Fruit fly (Drosophila melanogaster) whole organism, embryonic: Measurements from ENCODE around the gene mtTFB2.
A peak's percentile ranks its signal among the peaks of the same experiment; 100 is the strongest.

Experiments used
- ATbp ChIP-seq: fragments of 200-800 bp; sonication (Bioruptor generic); optimal IDR thresholded peaks from 2 replicates; lab custom pipeline; 2017; ENCODE audit warnings: missing biosample characterization, mild to moderate bottlenecking, missing genetic modification characterization, missing genetic modification reagents
- Abd-B ChIP-seq: fragments of 200-800 bp; sonication (Bioruptor generic); optimal IDR thresholded peaks from 2 replicates; lab custom pipeline; 2018; ENCODE audit warnings: missing biosample characterization, mild to moderate bottlenecking, missing genetic modification characterization, moderate library complexity
- Bteb2 ChIP-seq: fragments of 200-800 bp; sonication (Bioruptor generic); optimal IDR thresholded peaks from 2 replicates; lab custom pipeline; 2016; ENCODE audit warnings: missing biosample characterization, missing genetic modification characterization
- CG10147 ChIP-seq: fragments of 200-800 bp; sonication (Bioruptor generic); optimal IDR thresholded peaks from 2 replicates; lab custom pipeline; 2019; ENCODE audit warnings: missing biosample characterization, mild to moderate bottlenecking, missing genetic modification characterization, moderate library complexity
- CG10462 ChIP-seq: fragments of 200-800 bp; sonication (Bioruptor generic); optimal IDR thresholded peaks from 2 replicates; lab custom pipeline; 2016; ENCODE audit warnings: missing biosample characterization, missing genetic modification characterization
- CG10565 ChIP-seq: fragments of 200-800 bp; sonication (Bioruptor generic); optimal IDR thresholded peaks from 3 replicates; lab custom pipeline; 2016; ENCODE audit warnings: missing biosample characterization, mild to moderate bottlenecking, missing genetic modification characterization
- CG11085 ChIP-seq: fragments of 200-800 bp; sonication (Bioruptor generic); IDR thresholded peaks from 2 replicates; pipeline ENCODE4 v1.3.6; 2022; ENCODE audit warnings: missing biosample characterization, missing genetic modification characterization
- CG11398 ChIP-seq: fragments of 200-800 bp; sonication (Bioruptor generic); optimal IDR thresholded peaks from 2 replicates; lab custom pipeline; 2016; ENCODE audit warnings: missing biosample characterization, missing genetic modification characterization
- CG11456 ChIP-seq: fragments of 200-800 bp; sonication (Bioruptor generic); IDR thresholded peaks from 3 replicates; pipeline ENCODE4 v1.3.6; 2022; ENCODE audit warnings: missing biosample characterization, missing genetic modification characterization
- CG12659 ChIP-seq: fragments of 200-800 bp; sonication (Bioruptor generic); optimal IDR thresholded peaks from 3 replicates; lab custom pipeline; 2017; ENCODE audit warnings: mild to moderate bottlenecking, missing biosample characterization, missing genetic modification reagents, missing genetic modification characterization
- CG14014 ChIP-seq: fragments of 200-800 bp; sonication (Bioruptor generic); IDR thresholded peaks from 2 replicates; pipeline ENCODE4 v1.3.6; 2022; ENCODE audit warnings: missing biosample characterization, missing genetic modification characterization
- CG1602 ChIP-seq: fragments of 200-800 bp; sonication (Bioruptor generic); optimal IDR thresholded peaks from 3 replicates; lab custom pipeline; 2016; ENCODE audit warnings: missing biosample characterization, missing genetic modification characterization
- CG17612 ChIP-seq: fragments of 200-800 bp; sonication (Bioruptor generic); IDR thresholded peaks from 2 replicates; pipeline ENCODE4 v1.3.6; 2022; ENCODE audit warnings: missing biosample characterization, missing genetic modification characterization
- CG17802 ChIP-seq: fragments of 200-800 bp; sonication (Bioruptor generic); optimal IDR thresholded peaks from 2 replicates; lab custom pipeline; 2018; ENCODE audit warnings: missing biosample characterization, mild to moderate bottlenecking, missing genetic modification characterization, moderate library complexity
- CG2116 ChIP-seq: fragments of 200-800 bp; sonication (Bioruptor generic); optimal IDR thresholded peaks from 3 replicates; lab custom pipeline; 2018; ENCODE audit warnings: missing biosample characterization, mild to moderate bottlenecking, missing genetic modification characterization
- CG2120 ChIP-seq: fragments of 200-800 bp; sonication (Bioruptor generic); optimal IDR thresholded peaks from 3 replicates; lab custom pipeline; 2016; ENCODE audit warnings: missing biosample characterization, missing genetic modification characterization
- CG30403 ChIP-seq: fragments of 200-800 bp; sonication (Bioruptor generic); optimal IDR thresholded peaks from 3 replicates; lab custom pipeline; 2016; ENCODE audit warnings: missing biosample characterization, missing genetic modification characterization
- CG3281 ChIP-seq: fragments of 200-800 bp; sonication (Bioruptor generic); optimal IDR thresholded peaks from 3 replicates; lab custom pipeline; 2017; ENCODE audit warnings: missing biosample characterization, mild to moderate bottlenecking, missing genetic modification characterization
- CG4282 ChIP-seq: fragments of 200-800 bp; sonication (Bioruptor generic); optimal IDR thresholded peaks from 2 replicates; lab custom pipeline; 2016; ENCODE audit warnings: missing biosample characterization, missing genetic modification characterization
- CG6654 ChIP-seq: fragments of 200-800 bp; sonication (Bioruptor generic); optimal IDR thresholded peaks from 2 replicates; lab custom pipeline; 2017; ENCODE audit warnings: missing biosample characterization, mild to moderate bottlenecking, missing genetic modification characterization
- CG6683 ChIP-seq: fragments of 200-800 bp; sonication (Bioruptor generic); optimal IDR thresholded peaks from 2 replicates; lab custom pipeline; 2017; ENCODE audit warnings: missing biosample characterization, mild to moderate bottlenecking, missing genetic modification characterization, missing genetic modification reagents
- CG7987 ChIP-seq: fragments of 200-800 bp; sonication (Bioruptor generic); optimal IDR thresholded peaks from 2 replicates; lab custom pipeline; 2018; ENCODE audit warnings: missing biosample characterization, mild to moderate bottlenecking, missing genetic modification characterization, moderate library complexity
- CG8924 ChIP-seq: fragments of 200-800 bp; optimal IDR thresholded peaks from 3 replicates; lab custom pipeline; 2019; ENCODE audit warnings: missing biosample characterization, mild to moderate bottlenecking, missing genetic modification characterization, moderate library complexity
- CG9215 ChIP-seq: fragments of 200-800 bp; sonication (Bioruptor generic); IDR thresholded peaks from 2 replicates; pipeline ENCODE4 v1.3.6; 2022; ENCODE audit warnings: missing biosample characterization, missing genetic modification characterization
- CG9609 ChIP-seq: fragments of 200-800 bp; sonication (Bioruptor generic); optimal IDR thresholded peaks from 3 replicates; lab custom pipeline; 2016; ENCODE audit warnings: missing biosample characterization, missing genetic modification characterization
- CG9817 ChIP-seq: fragments of 200-800 bp; sonication (Bioruptor generic); optimal IDR thresholded peaks from 2 replicates; lab custom pipeline; 2018; ENCODE audit warnings: missing biosample characterization, mild to moderate bottlenecking, missing genetic modification characterization, moderate library complexity
- D19A ChIP-seq: fragments of 200-800 bp; optimal IDR thresholded peaks from 3 replicates; lab custom pipeline; 2019; ENCODE audit warnings: missing biosample characterization, mild to moderate bottlenecking, missing genetic modification characterization, moderate library complexity
- Dip2 ChIP-seq: fragments of 200-800 bp; sonication (Bioruptor generic); IDR thresholded peaks from 2 replicates; pipeline ENCODE4 v1.3.6; 2022; ENCODE audit warnings: missing biosample characterization, missing genetic modification characterization
- Elba2 ChIP-seq: fragments of 200-800 bp; sonication (Bioruptor generic); optimal IDR thresholded peaks from 3 replicates; lab custom pipeline; 2016; ENCODE audit warnings: missing biosample characterization, missing genetic modification characterization
- Ets65A ChIP-seq: fragments of 200-800 bp; sonication (Bioruptor generic); peaks from one replicate; lab custom pipeline; 2016; ENCODE audit warnings: missing biosample characterization, missing genetic modification characterization
- Ets97D ChIP-seq: fragments of 200-800 bp; sonication (Bioruptor generic); optimal IDR thresholded peaks from 3 replicates; lab custom pipeline; 2016; ENCODE audit warnings: missing biosample characterization, missing genetic modification characterization
- Lhr ChIP-seq: fragments of 200-800 bp; sonication (Bioruptor generic); optimal IDR thresholded peaks from 3 replicates; lab custom pipeline; 2017; ENCODE audit warnings: mild to moderate bottlenecking, missing biosample characterization, missing genetic modification reagents, missing genetic modification characterization
- Med ChIP-seq: fragments of 200-800 bp; sonication (Bioruptor generic); peaks from one replicate; lab custom pipeline; 2016; ENCODE audit warnings: missing biosample characterization, missing genetic modification characterization, mild to moderate bottlenecking, inconsistent platforms, moderate library complexity
- Myb ChIP-seq: fragments of 200-800 bp; sonication (Bioruptor generic); optimal IDR thresholded peaks from 2 replicates; lab custom pipeline; 2016; ENCODE audit warnings: missing biosample characterization, missing genetic modification characterization
- Nf-YA ChIP-seq: fragments of 200-800 bp; sonication (Bioruptor generic); IDR thresholded peaks from 2 replicates; pipeline ENCODE4 v1.3.6; 2022; ENCODE audit warnings: missing biosample characterization, missing genetic modification characterization
- Oli ChIP-seq: fragments of 200-800 bp; sonication (Bioruptor generic); optimal IDR thresholded peaks from 2 replicates; lab custom pipeline; 2018; ENCODE audit warnings: missing biosample characterization, mild to moderate bottlenecking, missing genetic modification characterization, moderate library complexity
- Pdp1 ChIP-seq, 2 experiments: fragments of 200-800 bp; sonication (Bioruptor generic); optimal IDR thresholded peaks; 3 replicates each; lab custom pipeline; 2016; ENCODE audit warnings: missing biosample characterization in 2 of 2, missing genetic modification characterization in 2 of 2, mild to moderate bottlenecking in 1 of 2, moderate library complexity in 1 of 2
- Sry-δ ChIP-seq: fragments of 200-800 bp; sonication (Bioruptor generic); optimal IDR thresholded peaks from 2 replicates; lab custom pipeline; 2016; ENCODE audit warnings: missing biosample characterization, missing genetic modification characterization
- YL-1 ChIP-seq: fragments of 200-800 bp; sonication (Bioruptor generic); optimal IDR thresholded peaks from 3 replicates; lab custom pipeline; 2017; ENCODE audit warnings: missing biosample characterization, mild to moderate bottlenecking, missing genetic modification characterization
- ac ChIP-seq: fragments of 200-800 bp; sonication (Bioruptor generic); optimal IDR thresholded peaks from 3 replicates; lab custom pipeline; 2017; ENCODE audit warnings: missing biosample characterization, mild to moderate bottlenecking, missing genetic modification characterization
- dmrt11E ChIP-seq: fragments of 200-800 bp; sonication (Bioruptor generic); optimal IDR thresholded peaks from 3 replicates; lab custom pipeline; 2018; ENCODE audit warnings: missing biosample characterization, mild to moderate bottlenecking, missing genetic modification characterization, moderate library complexity
- dysf ChIP-seq: fragments of 200-800 bp; sonication (Bioruptor generic); IDR thresholded peaks from 3 replicates; pipeline ENCODE4 v1.3.6; 2022; ENCODE audit warnings: missing biosample characterization, missing genetic modification characterization
- ewg ChIP-seq: fragments of 200-800 bp; sonication (Bioruptor generic); optimal IDR thresholded peaks from 3 replicates; lab custom pipeline; 2017; ENCODE audit warnings: mild to moderate bottlenecking, missing biosample characterization, missing genetic modification reagents, missing genetic modification characterization
- gro ChIP-seq: fragments of 200-800 bp; sonication (Bioruptor generic); optimal IDR thresholded peaks from 2 replicates; lab custom pipeline; 2016; ENCODE audit warnings: missing biosample characterization, missing genetic modification characterization
- her ChIP-seq: fragments of 200-800 bp; sonication (Bioruptor generic); optimal IDR thresholded peaks from 2 replicates; lab custom pipeline; 2016; ENCODE audit warnings: missing biosample characterization, missing genetic modification characterization
- ind ChIP-seq: fragments of 200-800 bp; sonication (Bioruptor generic); optimal IDR thresholded peaks from 3 replicates; lab custom pipeline; 2016; ENCODE audit warnings: missing biosample characterization, missing genetic modification characterization
- maf-S ChIP-seq: fragments of 200-800 bp; sonication (Bioruptor generic); optimal IDR thresholded peaks from 2 replicates; lab custom pipeline; 2016; ENCODE audit warnings: missing biosample characterization, missing genetic modification characterization
- nerfin-2 ChIP-seq: fragments of 200-800 bp; sonication (Bioruptor generic); IDR thresholded peaks from 2 replicates; pipeline ENCODE4 v1.3.6; 2022; ENCODE audit warnings: missing biosample characterization, missing genetic modification characterization; ENCODE audit not compliant: partially characterized antibody
- twi ChIP-seq: fragments of 200-800 bp; optimal IDR thresholded peaks from 2 replicates; lab custom pipeline; 2019; ENCODE audit warnings: missing biosample characterization, mild to moderate bottlenecking, missing genetic modification characterization, moderate library complexity
- vnd ChIP-seq: fragments of 200-800 bp; sonication (Bioruptor generic); IDR thresholded peaks from 3 replicates; pipeline ENCODE4 v1.3.6; 2022; ENCODE audit warnings: missing biosample characterization, missing genetic modification characterization; ENCODE audit not compliant: partially characterized antibody

The mtTFB2 gene

DNA sequence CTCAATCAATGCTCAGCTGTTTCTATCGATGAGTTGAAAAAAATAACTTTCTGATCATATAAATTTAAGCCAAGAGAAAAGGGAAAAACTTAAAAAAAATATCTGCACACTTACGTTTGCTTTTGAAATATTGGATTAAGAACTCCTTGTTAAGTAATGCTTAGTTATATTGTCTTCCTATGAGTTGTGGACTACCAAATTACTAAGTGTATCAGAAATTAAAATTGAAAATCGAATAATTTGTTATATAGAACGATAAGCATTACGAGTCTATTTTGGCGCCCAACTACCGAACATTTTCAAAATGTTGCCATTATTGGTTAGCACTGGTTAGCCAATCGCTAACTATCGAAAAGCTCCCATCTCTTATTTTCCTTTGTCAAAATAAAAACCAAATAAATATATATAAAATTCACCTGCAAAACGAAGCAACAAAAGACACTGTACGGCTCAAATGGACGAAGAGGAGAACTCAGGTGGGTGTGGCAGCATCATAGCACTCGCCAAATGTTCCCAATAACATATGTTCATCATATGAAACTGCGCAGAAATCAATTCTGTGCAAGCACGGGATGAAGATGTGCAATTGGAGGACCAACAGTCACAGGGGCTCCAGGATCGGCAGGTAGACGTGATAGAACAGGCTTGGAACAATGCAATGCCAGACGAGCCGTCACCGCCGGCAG lies 3.6 kb downstream of the mtTFB2 start, which contains the start of gene ohgt (continued):
- TF ChIP-seq CG9215 (GFP tag; lab: Robert Waterston, UW) (no peak), CG11085 (GFP tag; lab: Robert Waterston, UW) (no peak), twi (tag; lab: Kevin White, UChicago) (no peak), CG10462 (no peak), Ets65A (GFP tag; lab: Kevin White, UChicago) (peak; percentile 27), CG10565 (GFP tag; lab: Kevin White, UChicago) (no peak), CG6654 (GFP tag; lab: Kevin White, UChicago) (no peak), Dip2 (no peak), CG30403 (GFP tag; lab: Kevin White, UChicago) (peak; percentile 33), CG4282 (GFP tag; lab: Kevin White, UChicago) (no peak), CG12659 (GFP tag; lab: Kevin White, UChicago) (peak; percentile 32), CG2116 (GFP tag; lab: Kevin White, UChicago) (peak; percentile 73), CG2120 (GFP tag; lab: Kevin White, UChicago) (peak; percentile 37), CG17802 (tag; lab: Kevin White, UChicago) (no peak), CG8924 (tag; lab: Kevin White, UChicago) (peak; percentile 23), CG9609 (GFP tag; lab: Kevin White, UChicago) (no peak), Med (GFP tag; lab: Kevin White, UChicago) (peak; percentile 64), CG1602 (GFP tag; lab: Kevin White, UChicago) (no peak), ind (GFP tag; lab: Kevin White, UChicago) (peak; percentile 12), CG10147 (no peak), Sry-δ (GFP tag; lab: Kevin White, UChicago) (peak; percentile 78), her (GFP tag; lab: Kevin White, UChicago) (no peak), maf-S (GFP tag; lab: Kevin White, UChicago) (no peak), CG14014 (GFP tag; lab: Robert Waterston, UW) (peak; percentile 42; the same call in 1 of the 2 replicates), CG6683 (GFP tag; lab: Kevin White, UChicago) (no peak), CG17612 (GFP tag; lab: Robert Waterston, UW) (no peak), Nf-YA (no peak), vnd (GFP tag; lab: Robert Waterston, UW) (no peak), Myb (GFP tag; lab: Kevin White, UChicago) (peak; percentile 29), CG3281 (GFP tag; lab: Kevin White, UChicago) (peak; percentile 32), Abd-B (no peak), CG11398 (GFP tag; lab: Kevin White, UChicago) (no peak), CG9817 (no peak), YL-1 (GFP tag; lab: Kevin White, UChicago) (peak; percentile 36), dysf (GFP tag; lab: Robert Waterston, UW) (no peak), Pdp1 (GFP tag; optimal IDR thresholded peaks at IDR 0.05; lab: Kevin White, UChicago) (peak in 1 of 2 experiments; percentile 26), D19A (tag; lab: Kevin White, UChicago) (peak; percentile 3), Elba2 (GFP tag; lab: Kevin White, UChicago) (no peak), Ets97D (GFP tag; lab: Kevin White, UChicago) (peak; percentile 32), nerfin-2 (GFP tag; lab: Robert Waterston, UW) (peak; percentile 44; the same call in 1 of the 2 replicates), Bteb2 (GFP tag; lab: Kevin White, UChicago) (no peak), ATbp (GFP tag; lab: Kevin White, UChicago) (no peak), CG11456 (GFP tag; lab: Robert Waterston, UW) (no peak), Oli (tag; lab: Kevin White, UChicago) (no peak), gro (GFP tag; lab: Kevin White, UChicago) (no peak), ac (GFP tag; lab: Kevin White, UChicago) (no peak), ewg (GFP tag; lab: Kevin White, UChicago) (peak; percentile 4), dmrt11E (tag; lab: Kevin White, UChicago) (peak; percentile 35), CG7987 (GFP tag; lab: Kevin White, UChicago) (no peak), Lhr (GFP tag; lab: Kevin White, UChicago) (peak; percentile 22)
